Fruit fly (Drosophila melanogaster) whole organism, wandering third instar larva: ENCODE measurements around the gene CG14610.

Experiments used
- Abd-B ChIP-seq: fragments of >200 bp; optimal IDR thresholded peaks from 2 replicates; lab custom pipeline; 2017; ENCODE audit warnings: missing biosample characterization, missing genetic modification characterization
- CG9705 ChIP-seq: fragments of 200-800 bp; sonication (Bioruptor generic); optimal IDR thresholded peaks from 2 replicates; lab custom pipeline; 2018; ENCODE audit warnings: missing biosample characterization, mild to moderate bottlenecking, missing genetic modification characterization
- Dif ChIP-seq: fragments of 200-275, 200-300 bp; sonication (Bioruptor generic); optimal IDR thresholded peaks from 2 replicates; lab custom pipeline; 2018; ENCODE audit warnings: missing biosample characterization, missing genetic modification characterization; ENCODE audit not compliant: partially characterized antibody
- GATAd ChIP-seq: sonication (Bioruptor generic); optimal IDR thresholded peaks from 2 replicates; lab custom pipeline; 2016; ENCODE audit warnings: missing biosample characterization, missing genetic modification characterization
- HLH106 ChIP-seq: fragments of 200-800 bp; optimal IDR thresholded peaks from 3 replicates; lab custom pipeline; 2019; ENCODE audit warnings: missing biosample characterization, mild to moderate bottlenecking, missing genetic modification characterization, moderate library complexity
- Hnf4 ChIP-seq: fragments of 200-800 bp; sonication (Bioruptor generic); optimal IDR thresholded peaks from 2 replicates; lab custom pipeline; 2016; ENCODE audit warnings: missing biosample characterization, mild to moderate bottlenecking, missing genetic modification characterization
- Hr78 ChIP-seq: fragments of >200 bp; optimal IDR thresholded peaks from 2 replicates; lab custom pipeline; 2017; ENCODE audit warnings: missing biosample characterization, missing genetic modification characterization
- Hr83 ChIP-seq: fragments of 200-300 bp; sonication (Bioruptor generic); optimal IDR thresholded peaks from 2 replicates; lab custom pipeline; 2016; ENCODE audit warnings: missing biosample characterization, mild to moderate bottlenecking, missing genetic modification characterization, moderate library complexity; ENCODE audit not compliant: poor library complexity, severe bottlenecking
- Jra ChIP-seq: sonication (Bioruptor generic); optimal IDR thresholded peaks from 2 replicates; lab custom pipeline; 2016; ENCODE audit warnings: missing biosample characterization, missing genetic modification characterization
- Mio ChIP-seq: sonication (Bioruptor generic); optimal IDR thresholded peaks from 2 replicates; lab custom pipeline; 2016; ENCODE audit warnings: missing biosample characterization, missing genetic modification characterization
- Myc ChIP-seq: fragments of >200 bp; optimal IDR thresholded peaks from 2 replicates; lab custom pipeline; 2017
- N ChIP-seq: fragments of >200 bp; optimal IDR thresholded peaks from 2 replicates; lab custom pipeline; 2018; ENCODE audit warnings: missing biosample characterization, missing external identifiers, missing genetic modification characterization
- OdsH ChIP-seq: fragments of 200-800 bp; sonication (Bioruptor generic); optimal IDR thresholded peaks from 2 replicates; lab custom pipeline; 2016; ENCODE audit warnings: missing biosample characterization, mild to moderate bottlenecking, missing genetic modification characterization
- Rel ChIP-seq, 2 experiments: fragments of 200-800 bp; sonication (Bioruptor generic) in 1 of 2; optimal IDR thresholded peaks; 2 replicates in 1 of 2; 3 replicates in 1 of 2; lab custom pipeline; 2016 to 2019; ENCODE audit warnings: mild to moderate bottlenecking in 2 of 2, missing biosample characterization in 2 of 2, missing genetic modification characterization in 2 of 2, moderate library complexity in 1 of 2
- Sp1 ChIP-seq: fragments of 200-800 bp; sonication (Bioruptor generic); optimal IDR thresholded peaks from 3 replicates; lab custom pipeline; 2019; ENCODE audit warnings: missing biosample characterization, mild to moderate bottlenecking, missing genetic modification characterization, moderate library complexity
- br ChIP-seq: fragments of 200-800 bp; sonication (Bioruptor generic); optimal IDR thresholded peaks from 2 replicates; lab custom pipeline; 2016; ENCODE audit warnings: missing biosample characterization, missing genetic modification characterization
- brk ChIP-seq: fragments of 200-800 bp; sonication (Bioruptor generic); optimal IDR thresholded peaks from 2 replicates; lab custom pipeline; 2016; ENCODE audit warnings: missing biosample characterization, mild to moderate bottlenecking, missing genetic modification characterization
- dmrt93B ChIP-seq: fragments of 200-800 bp; sonication (Bioruptor generic); optimal IDR thresholded peaks from 2 replicates; lab custom pipeline; 2018; ENCODE audit warnings: missing biosample characterization, mild to moderate bottlenecking, missing genetic modification characterization
- dsf ChIP-seq: sonication (Bioruptor generic); optimal IDR thresholded peaks from 2 replicates; lab custom pipeline; 2016; ENCODE audit warnings: missing biosample characterization, missing genetic modification characterization, borderline replicate concordance
- ey ChIP-seq: fragments of 200-800 bp; sonication (Bioruptor generic); optimal IDR thresholded peaks from 2 replicates; lab custom pipeline; 2016; ENCODE audit warnings: missing biosample characterization, missing genetic modification characterization
- foxo ChIP-seq, 2 experiments: fragments of 200-800 bp; sonication (Bioruptor generic); optimal IDR thresholded peaks; 2 replicates in 1 of 2; 3 replicates in 1 of 2; lab custom pipeline; 2016 to 2017; ENCODE audit warnings: missing biosample characterization in 2 of 2, missing genetic modification characterization in 2 of 2
- fru ChIP-seq: fragments of 200-800 bp; sonication (Bioruptor generic); optimal IDR thresholded peaks from 3 replicates; lab custom pipeline; 2016; ENCODE audit warnings: missing biosample characterization, mild to moderate bottlenecking, missing genetic modification characterization
- pan ChIP-seq: fragments of >200 bp; optimal IDR thresholded peaks from 2 replicates; lab custom pipeline; 2017
- psq ChIP-seq: fragments of 200-800 bp; sonication (Bioruptor generic); optimal IDR thresholded peaks from 3 replicates; lab custom pipeline; 2017; ENCODE audit warnings: missing biosample characterization, mild to moderate bottlenecking, missing genetic modification characterization, moderate library complexity
- rgr ChIP-seq: fragments of 200-800 bp; sonication (Bioruptor generic); optimal IDR thresholded peaks from 3 replicates; lab custom pipeline; 2016; ENCODE audit warnings: missing biosample characterization, mild to moderate bottlenecking, missing genetic modification characterization
- sage ChIP-seq: fragments of 200-800 bp; sonication (Bioruptor generic); optimal IDR thresholded peaks from 2 replicates; lab custom pipeline; 2016; ENCODE audit warnings: missing biosample characterization, mild to moderate bottlenecking, missing genetic modification characterization
- sv ChIP-seq: fragments of 200-800 bp; sonication (Bioruptor generic); optimal IDR thresholded peaks from 3 replicates; lab custom pipeline; 2016; ENCODE audit warnings: missing biosample characterization, missing genetic modification characterization
- tai ChIP-seq: sonication (Bioruptor generic); optimal IDR thresholded peaks from 2 replicates; lab custom pipeline; 2016; ENCODE audit warnings: missing biosample characterization, missing genetic modification characterization
- usp ChIP-seq: fragments of >200 bp; optimal IDR thresholded peaks from 2 replicates; lab custom pipeline; 2017; ENCODE audit warnings: missing biosample characterization, missing genetic modification characterization
- woc ChIP-seq: sonication (Bioruptor generic); optimal IDR thresholded peaks from 2 replicates; lab custom pipeline; 2016; ENCODE audit warnings: missing biosample characterization, mild to moderate bottlenecking, missing genetic modification characterization

The CG14610 gene

dm6 chr3R:7135881-7136280, 8.2 kb downstream of the CG14610 start, which contains the start of gene Fer1:
Gene Fer1, plus strand, starts transcription at chr3R:7136206.
- TF ChIP-seq usp (GFP tag; lab: Kevin White, UChicago) (no peak), fru (GFP tag; lab: Kevin White, UChicago) (no peak), OdsH (no peak), foxo (GFP tag; optimal IDR thresholded peaks at IDR 0.05; lab: Kevin White, UChicago) (no peak), pan (lab: Kevin White, UChicago) (no peak), Sp1 (GFP tag; lab: Kevin White, UChicago) (no peak), sv (GFP tag; lab: Kevin White, UChicago) (no peak), Hr78 (GFP tag; lab: Kevin White, UChicago) (no peak), sage (GFP tag; lab: Kevin White, UChicago) (no peak), ey (GFP tag; lab: Kevin White, UChicago) (no peak), rgr (GFP tag; lab: Kevin White, UChicago) (no peak), Rel (GFP tag; optimal IDR thresholded peaks at IDR 0.05; lab: Kevin White, UChicago) (no peak), Rel (tag; optimal IDR thresholded peaks at IDR 0.05; lab: Kevin White, UChicago) (no peak), HLH106 (tag; lab: Kevin White, UChicago) (no peak), dsf (GFP tag; lab: Kevin White, UChicago) (no peak), brk (GFP tag; lab: Kevin White, UChicago) (no peak), Hr83 (GFP tag; lab: Kevin White, UChicago) (no peak)
- TF ChIP-seq, all 38 proteins: peak for 0

DNA sequence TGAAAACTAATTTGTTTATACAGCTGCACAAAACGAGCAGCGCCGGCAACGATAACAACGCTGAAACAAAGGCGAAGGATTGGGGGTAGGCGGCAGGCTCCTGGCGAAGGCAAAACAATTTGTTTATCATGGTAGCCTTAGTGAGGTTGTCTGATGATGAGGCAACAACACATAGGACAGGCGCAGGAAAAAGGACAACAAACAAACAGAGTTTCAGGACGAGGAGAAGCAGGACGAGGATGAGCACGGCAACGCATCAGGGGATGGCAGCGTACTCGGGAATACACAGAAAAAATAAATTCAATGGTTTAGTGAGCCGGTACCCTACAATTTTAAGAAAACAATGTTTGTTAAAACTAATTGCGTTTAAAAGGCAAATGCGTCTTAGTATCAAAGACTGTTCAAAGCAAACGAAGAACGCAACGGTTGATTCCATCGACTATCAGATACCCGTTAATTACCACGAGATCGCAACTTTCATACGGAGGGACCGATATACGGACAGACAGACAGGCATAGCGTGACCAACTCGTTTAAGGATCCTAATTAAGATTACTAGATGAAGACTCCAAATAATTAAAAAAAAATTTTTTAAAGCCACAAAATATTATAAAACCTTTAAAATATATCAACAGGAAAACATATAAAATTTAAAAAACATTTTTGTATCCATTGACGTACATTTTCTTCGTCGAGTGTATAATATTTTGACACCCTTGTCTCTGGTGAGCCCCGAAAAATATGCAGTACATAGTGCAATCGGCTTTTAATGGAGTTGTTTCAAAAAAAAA, 9.2 kb downstream of the CG14610 start:
- TF ChIP-seq Mio (no peak), psq (GFP tag; lab: Kevin White, UChicago) (no peak), Jra (GFP tag; lab: Kevin White, UChicago) (no peak), fru (GFP tag; lab: Kevin White, UChicago) (no peak), br (GFP tag; lab: Kevin White, UChicago) (no peak), HLH106 (tag; lab: Kevin White, UChicago) (no peak), Myc (no peak), sv (GFP tag; lab: Kevin White, UChicago) (no peak), pan (lab: Kevin White, UChicago) (no peak)

- TF ChIP-seq sv (GFP tag; lab: Kevin White, UChicago): no peak
- TF ChIP-seq tai (GFP tag; lab: Kevin White, UChicago): no peak
- TF ChIP-seq Hr78 (GFP tag; lab: Kevin White, UChicago): no peak
- no peak for TF ChIP-seq Hr83 (GFP tag; lab: Kevin White, UChicago)
- no peak for TF ChIP-seq HLH106 (tag; lab: Kevin White, UChicago)
- TF ChIP-seq CG9705 (GFP tag; lab: Kevin White, UChicago): no peak
- no peak for TF ChIP-seq psq (GFP tag; lab: Kevin White, UChicago)
- no peak for TF ChIP-seq Mio
- TF ChIP-seq N (GFP tag; lab: Kevin White, UChicago): no peak
- no peak for TF ChIP-seq dmrt93B (GFP tag; lab: Kevin White, UChicago)
- TF ChIP-seq pan (lab: Kevin White, UChicago): no peak
- no peak for TF ChIP-seq woc (GFP tag; lab: Kevin White, UChicago)
- no peak for TF ChIP-seq GATAd (GFP tag; lab: Kevin White, UChicago)
- no peak for TF ChIP-seq Dif
- TF ChIP-seq fru (GFP tag; lab: Kevin White, UChicago): no peak
- TF ChIP-seq, all 38 proteins: peak for 0
Measured at dm6 chr3R:7131260-7131659, 12.8 kb downstream of the CG14610 start, which contains the start of gene CG31493. Gene CG31493, plus strand, starts transcription at chr3R:7131560.

DNA sequence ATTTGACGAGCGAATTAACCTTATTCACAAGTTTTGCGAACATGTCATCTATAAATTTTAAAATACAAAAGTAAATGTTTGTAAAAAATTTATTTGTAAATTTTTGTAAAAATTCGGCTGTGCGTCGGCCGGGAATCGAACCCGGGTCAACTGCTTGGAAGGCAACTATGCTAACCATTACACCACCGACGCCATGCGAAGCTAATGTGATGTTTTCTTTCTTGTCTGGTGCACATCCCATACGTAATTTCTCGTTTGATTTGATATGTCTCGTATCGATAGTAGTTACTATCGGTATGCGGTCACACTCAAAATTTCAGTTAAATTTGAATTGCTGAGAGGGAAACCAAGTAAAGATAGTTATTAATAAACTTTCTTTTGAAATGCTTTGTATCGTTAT, 13.3 kb downstream of the CG14610 start:
- TF ChIP-seq Jra (GFP tag; lab: Kevin White, UChicago): peak; percentile 7
- peak; percentile 18 for TF ChIP-seq brk (GFP tag; lab: Kevin White, UChicago)
- TF ChIP-seq Hnf4: peak; percentile 60
- no peak for TF ChIP-seq Abd-B (GFP tag; lab: Kevin White, UChicago)
- no peak for TF ChIP-seq usp (GFP tag; lab: Kevin White, UChicago)
- TF ChIP-seq, all 38 proteins: peak for 3
